Fruit fly (Drosophila melanogaster) whole organism, embryonic: ENCODE data around the gene RpL10.

ENCODE experiments used
- Abd-B ChIP-seq: fragments of 200-800 bp; sonication (Bioruptor generic); optimal IDR thresholded peaks from 2 replicates; lab custom pipeline; 2018; ENCODE audit warnings: missing biosample characterization, mild to moderate bottlenecking, missing genetic modification characterization, moderate library complexity
- Atf3 ChIP-seq: fragments of 200-800 bp; sonication (Bioruptor generic); optimal IDR thresholded peaks from 3 replicates; lab custom pipeline; 2016; ENCODE audit warnings: missing biosample characterization, missing genetic modification characterization
- Atf6 ChIP-seq: fragments of 200-800 bp; sonication (Bioruptor generic); IDR thresholded peaks from 2 replicates; pipeline ENCODE4 v1.3.6; 2022; ENCODE audit warnings: missing biosample characterization, missing genetic modification characterization
- BEAF-32 ChIP-seq: fragments of 200-800 bp; sonication (Bioruptor generic); optimal IDR thresholded peaks from 3 replicates; lab custom pipeline; 2017; ENCODE audit warnings: missing biosample characterization, missing genetic modification characterization, mild to moderate bottlenecking, moderate library complexity, missing genetic modification reagents
- CG10543 ChIP-seq: fragments of 200-800 bp; sonication (Bioruptor generic); optimal IDR thresholded peaks from 3 replicates; lab custom pipeline; 2017; ENCODE audit warnings: missing biosample characterization, mild to moderate bottlenecking, missing genetic modification characterization, moderate library complexity
- CG11504 ChIP-seq: fragments of 200-800 bp; sonication (Bioruptor generic); optimal IDR thresholded peaks from 3 replicates; lab custom pipeline; 2019; ENCODE audit warnings: missing biosample characterization, mild to moderate bottlenecking, missing genetic modification characterization, moderate library complexity
- CG12155 ChIP-seq: fragments of 200-800 bp; sonication (Bioruptor generic); optimal IDR thresholded peaks from 3 replicates; lab custom pipeline; 2016; ENCODE audit warnings: missing biosample characterization, missing genetic modification characterization
- CG13775 ChIP-seq: fragments of 200-800 bp; sonication (Bioruptor generic); optimal IDR thresholded peaks from 3 replicates; lab custom pipeline; 2017; ENCODE audit warnings: missing biosample characterization, mild to moderate bottlenecking, missing genetic modification characterization
- CG14710 ChIP-seq: fragments of 200-800 bp; sonication (Bioruptor generic); optimal IDR thresholded peaks from 3 replicates; lab custom pipeline; 2019; ENCODE audit warnings: missing biosample characterization, mild to moderate bottlenecking, missing genetic modification characterization, moderate library complexity
- CG15269 ChIP-seq: fragments of 200-800 bp; sonication (Bioruptor generic); optimal IDR thresholded peaks from 2 replicates; lab custom pipeline; 2018; ENCODE audit warnings: missing biosample characterization, mild to moderate bottlenecking, missing genetic modification characterization, moderate library complexity
- CG15479 ChIP-seq: fragments of 200-800 bp; sonication (Bioruptor generic); optimal IDR thresholded peaks from 3 replicates; lab custom pipeline; 2019; ENCODE audit warnings: missing biosample characterization, mild to moderate bottlenecking, missing genetic modification characterization, moderate library complexity
- CG1647 ChIP-seq: fragments of 200-800 bp; sonication (Bioruptor generic); optimal IDR thresholded peaks from 3 replicates; lab custom pipeline; 2016; ENCODE audit warnings: missing biosample characterization, missing genetic modification characterization
- CG16863 ChIP-seq: fragments of 200-800 bp; sonication (Bioruptor generic); optimal IDR thresholded peaks from 3 replicates; lab custom pipeline; 2016; ENCODE audit warnings: missing biosample characterization, missing genetic modification characterization
- CG17802 ChIP-seq: fragments of 200-800 bp; sonication (Bioruptor generic); optimal IDR thresholded peaks from 2 replicates; lab custom pipeline; 2018; ENCODE audit warnings: missing biosample characterization, mild to moderate bottlenecking, missing genetic modification characterization, moderate library complexity
- CG2712 ChIP-seq: fragments of 200-800 bp; optimal IDR thresholded peaks from 3 replicates; lab custom pipeline; 2019; ENCODE audit warnings: missing biosample characterization, mild to moderate bottlenecking, missing genetic modification characterization, moderate library complexity
- CG30020 ChIP-seq: fragments of 200-800 bp; optimal IDR thresholded peaks from 2 replicates; lab custom pipeline; 2019; ENCODE audit warnings: missing biosample characterization, mild to moderate bottlenecking, missing genetic modification characterization, moderate library complexity
- CG3163 ChIP-seq: fragments of 200-800 bp; sonication (Bioruptor generic); optimal IDR thresholded peaks from 3 replicates; lab custom pipeline; 2016; ENCODE audit warnings: missing biosample characterization, missing genetic modification characterization
- CG3995 ChIP-seq: fragments of 200-800 bp; sonication (Bioruptor generic); optimal IDR thresholded peaks from 3 replicates; lab custom pipeline; 2016; ENCODE audit warnings: missing biosample characterization, missing genetic modification characterization
- CG4730 ChIP-seq: fragments of 200-800 bp; sonication (Bioruptor generic); IDR thresholded peaks from 2 replicates; pipeline ENCODE4 v1.3.6; 2022; ENCODE audit warnings: missing biosample characterization, missing genetic modification characterization
- CG6654 ChIP-seq: fragments of 200-800 bp; sonication (Bioruptor generic); optimal IDR thresholded peaks from 2 replicates; lab custom pipeline; 2017; ENCODE audit warnings: missing biosample characterization, mild to moderate bottlenecking, missing genetic modification characterization
- CG7987 ChIP-seq: fragments of 200-800 bp; sonication (Bioruptor generic); optimal IDR thresholded peaks from 2 replicates; lab custom pipeline; 2018; ENCODE audit warnings: missing biosample characterization, mild to moderate bottlenecking, missing genetic modification characterization, moderate library complexity
- CG8388 ChIP-seq: fragments of 200-800 bp; sonication (Bioruptor generic); optimal IDR thresholded peaks from 2 replicates; lab custom pipeline; 2019; ENCODE audit warnings: missing biosample characterization, mild to moderate bottlenecking, missing genetic modification characterization, moderate library complexity
- CG8924 ChIP-seq: fragments of 200-800 bp; optimal IDR thresholded peaks from 3 replicates; lab custom pipeline; 2019; ENCODE audit warnings: missing biosample characterization, mild to moderate bottlenecking, missing genetic modification characterization, moderate library complexity
- CG9876 ChIP-seq: fragments of 200-800 bp; sonication (Bioruptor generic); optimal IDR thresholded peaks from 2 replicates; lab custom pipeline; 2016; ENCODE audit warnings: missing biosample characterization, missing genetic modification characterization
- CrebB ChIP-seq: fragments of 200-800 bp; sonication (Bioruptor generic); optimal IDR thresholded peaks from 3 replicates; lab custom pipeline; 2018; ENCODE audit warnings: missing biosample characterization, mild to moderate bottlenecking, missing genetic modification characterization
- D19A ChIP-seq: fragments of 200-800 bp; optimal IDR thresholded peaks from 3 replicates; lab custom pipeline; 2019; ENCODE audit warnings: missing biosample characterization, mild to moderate bottlenecking, missing genetic modification characterization, moderate library complexity
- Ets65A ChIP-seq: fragments of 200-800 bp; sonication (Bioruptor generic); peaks from one replicate; lab custom pipeline; 2016; ENCODE audit warnings: missing biosample characterization, missing genetic modification characterization
- Fer3 ChIP-seq: fragments of 200-800 bp; sonication (Bioruptor generic); optimal IDR thresholded peaks from 2 replicates; lab custom pipeline; 2018; ENCODE audit warnings: missing biosample characterization, mild to moderate bottlenecking, missing genetic modification characterization, moderate library complexity
- HLHmδ ChIP-seq: fragments of 200-800 bp; sonication (Bioruptor generic); optimal IDR thresholded peaks from 2 replicates; lab custom pipeline; 2018; ENCODE audit warnings: missing biosample characterization, mild to moderate bottlenecking, missing genetic modification characterization, moderate library complexity
- HmgD ChIP-seq: fragments of 200-800 bp; sonication (Bioruptor generic); optimal IDR thresholded peaks from 3 replicates; lab custom pipeline; 2016; ENCODE audit warnings: missing biosample characterization, missing genetic modification characterization
- Optix ChIP-seq: fragments of 200-800 bp; sonication (Bioruptor generic); IDR thresholded peaks from 3 replicates; pipeline ENCODE4 v1.3.6; 2022; ENCODE audit warnings: missing biosample characterization, missing genetic modification characterization
- Ptx1 ChIP-seq: fragments of 200-800 bp; sonication (Bioruptor generic); IDR thresholded peaks from 2 replicates; pipeline ENCODE4 v1.3.6; 2022; ENCODE audit warnings: missing biosample characterization, missing genetic modification characterization
- Side ChIP-seq: fragments of 200-800 bp; sonication (Bioruptor generic); optimal IDR thresholded peaks from 2 replicates; lab custom pipeline; 2016; ENCODE audit warnings: missing biosample characterization, missing genetic modification characterization
- Six4 ChIP-seq: fragments of 200-800 bp; sonication (Bioruptor generic); optimal IDR thresholded peaks from 2 replicates; lab custom pipeline; 2016; ENCODE audit warnings: missing biosample characterization, missing genetic modification characterization
- Ssrp ChIP-seq: fragments of 200-800 bp; sonication (Bioruptor generic); optimal IDR thresholded peaks from 2 replicates; lab custom pipeline; 2018; ENCODE audit warnings: missing biosample characterization, mild to moderate bottlenecking, missing genetic modification characterization, moderate library complexity
- Usf ChIP-seq: fragments of 200-800 bp; sonication (Bioruptor generic); optimal IDR thresholded peaks from 2 replicates; lab custom pipeline; 2017; ENCODE audit warnings: missing genotype, missing biosample characterization, missing genetic modification characterization
- ato ChIP-seq: fragments of 200-800 bp; sonication (Bioruptor generic); IDR thresholded peaks from 2 replicates; pipeline ENCODE4 v1.3.6; 2022; ENCODE audit warnings: missing biosample characterization, missing genetic modification characterization; ENCODE audit not compliant: partially characterized antibody
- crc ChIP-seq: fragments of 200-800 bp; sonication (Bioruptor generic); optimal IDR thresholded peaks from 2 replicates; lab custom pipeline; 2016; ENCODE audit warnings: missing biosample characterization, missing genetic modification characterization
- dm ChIP-seq: fragments of 200-800 bp; sonication (Bioruptor generic); optimal IDR thresholded peaks from 3 replicates; lab custom pipeline; 2016; ENCODE audit warnings: missing biosample characterization, missing genetic modification characterization
- eyg ChIP-seq: fragments of 200-800 bp; sonication (Bioruptor generic); optimal IDR thresholded peaks from 3 replicates; lab custom pipeline; 2016; ENCODE audit warnings: missing biosample characterization, missing genetic modification characterization
- hb ChIP-seq: fragments of 200-800 bp; sonication (Bioruptor generic); IDR thresholded peaks from 3 replicates; pipeline ENCODE4 v1.3.6; 2022; ENCODE audit warnings: missing biosample characterization, missing genetic modification characterization; ENCODE audit not compliant: partially characterized antibody
- insv ChIP-seq, 2 experiments: fragments of 200-800 bp; sonication (Bioruptor generic); optimal IDR thresholded peaks; 3 replicates each; lab custom pipeline; 2016 to 2018; ENCODE audit warnings: missing biosample characterization in 2 of 2, missing genetic modification characterization in 2 of 2
- kah ChIP-seq: fragments of 200-800 bp; sonication (Bioruptor generic); optimal IDR thresholded peaks from 2 replicates; lab custom pipeline; 2018; ENCODE audit warnings: missing biosample characterization, mild to moderate bottlenecking, missing genetic modification characterization
- kni ChIP-seq: fragments of 200-800 bp; sonication (Bioruptor generic); optimal IDR thresholded peaks from 3 replicates; lab custom pipeline; 2017; ENCODE audit warnings: mild to moderate bottlenecking, missing biosample characterization, missing genetic modification reagents, missing genetic modification characterization
- pum ChIP-seq: fragments of 200-800 bp; sonication (Bioruptor generic); optimal IDR thresholded peaks from 2 replicates; lab custom pipeline; 2016; ENCODE audit warnings: missing biosample characterization, missing genetic modification characterization
- sc ChIP-seq, 3 experiments: fragments of >200 bp in 2 of 3; fragments of 200-800 bp in 1 of 3; sonication (Bioruptor generic) in 1 of 3; optimal IDR thresholded peaks; 2 replicates in 2 of 3; 3 replicates in 1 of 3; lab custom pipeline; 2017; ENCODE audit warnings: mild to moderate bottlenecking in 1 of 3, missing biosample characterization in 1 of 3, missing genetic modification characterization in 1 of 3, missing genetic modification reagents in 1 of 3
- sens-2 ChIP-seq: fragments of 200-800 bp; sonication (Bioruptor generic); IDR thresholded peaks from 2 replicates; pipeline ENCODE4 v1.3.6; 2022; ENCODE audit warnings: missing biosample characterization, missing genetic modification characterization
- sisA ChIP-seq: fragments of 200-800 bp; sonication (Bioruptor generic); IDR thresholded peaks from 2 replicates; pipeline ENCODE4 v1.3.6; 2022; ENCODE audit warnings: missing biosample characterization, missing genetic modification characterization
- tll ChIP-seq, 2 experiments: fragments of 200-800 bp in 1 of 2; fragments of >200 bp in 1 of 2; sonication (Bioruptor generic) in 1 of 2; optimal IDR thresholded peaks; 2 replicates each; lab custom pipeline; 2017 to 2019; ENCODE audit warnings: missing biosample characterization in 2 of 2, missing genetic modification characterization in 2 of 2, mild to moderate bottlenecking in 1 of 2, moderate library complexity in 1 of 2
- trem ChIP-seq: fragments of 200-800 bp; optimal IDR thresholded peaks from 3 replicates; lab custom pipeline; 2019; ENCODE audit warnings: missing biosample characterization, mild to moderate bottlenecking, missing genetic modification characterization, moderate library complexity
- vnd ChIP-seq: fragments of 200-800 bp; sonication (Bioruptor generic); IDR thresholded peaks from 3 replicates; pipeline ENCODE4 v1.3.6; 2022; ENCODE audit warnings: missing biosample characterization, missing genetic modification characterization; ENCODE audit not compliant: partially characterized antibody

RpL10 gene

DNA sequence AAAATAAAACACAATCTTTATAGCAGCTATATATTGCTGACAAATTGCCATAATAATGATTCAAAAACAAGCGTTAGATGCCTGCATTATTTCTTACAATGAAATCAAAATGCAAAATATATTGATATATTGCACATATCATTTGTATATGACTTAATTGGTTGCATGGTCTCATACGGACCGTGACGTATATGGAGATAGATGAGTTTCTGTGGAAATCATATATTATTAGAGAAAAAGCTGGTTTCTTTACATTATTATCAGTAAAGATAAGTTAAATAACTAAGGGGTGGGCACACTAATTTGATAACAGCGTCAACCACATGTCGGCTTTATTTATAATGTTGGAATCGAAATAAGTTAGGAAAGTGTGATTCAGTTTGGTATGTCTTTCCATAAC is 30.5 kb upstream of the RpL10 start, which contains the start of gene CG33217 (continued):
- TF ChIP-seq sens-2 (no peak), Ets65A (no peak), CG17802 (tag; lab: Kevin White, UChicago) (peak; percentile 99), pum (GFP tag; lab: Kevin White, UChicago) (no peak), Optix (GFP tag; lab: Robert Waterston, UW) (no peak), CG15269 (tag; lab: Kevin White, UChicago) (no peak), Side (GFP tag; lab: Kevin White, UChicago) (no peak), CG30020 (tag; lab: Kevin White, UChicago) (peak; percentile 99), CG14710 (tag; lab: Kevin White, UChicago) (peak; percentile 76), hb (no peak), CG7987 (no peak), tll (GFP tag; optimal IDR thresholded peaks at IDR 0.05; lab: Kevin White, UChicago) (no peak), CG2712 (tag; lab: Kevin White, UChicago) (peak; percentile 21), kni (GFP tag; lab: Kevin White, UChicago) (no peak), trem (tag; lab: Kevin White, UChicago) (peak; percentile 30), Abd-B (GFP tag; lab: Kevin White, UChicago) (no peak), Six4 (GFP tag; lab: Kevin White, UChicago) (no peak), Fer3 (tag; lab: Kevin White, UChicago) (no peak), CG10543 (GFP tag; lab: Kevin White, UChicago) (no peak), HmgD (GFP tag; lab: Kevin White, UChicago) (no peak), CG9876 (no peak), Ssrp (tag; lab: Kevin White, UChicago) (no peak), BEAF-32 (GFP tag; lab: Kevin White, UChicago) (peak; percentile 33), CG3163 (GFP tag; lab: Kevin White, UChicago) (no peak), insv (GFP tag; optimal IDR thresholded peaks at IDR 0.05; lab: Kevin White, UChicago) (no peak), CG11504 (no peak), CG6654 (no peak), CG12155 (GFP tag; lab: Kevin White, UChicago) (no peak), CG13775 (GFP tag; lab: Kevin White, UChicago) (no peak), CrebB (tag; lab: Kevin White, UChicago) (no peak), sc (optimal IDR thresholded peaks at IDR 0.05; lab: Kevin White, UChicago) (no peak), sc (GFP tag; optimal IDR thresholded peaks at IDR 0.05; lab: Kevin White, UChicago) (peak; percentile 3), Usf (no peak), CG8924 (tag; lab: Kevin White, UChicago) (no peak), D19A (tag; lab: Kevin White, UChicago) (no peak), kah (GFP tag; lab: Kevin White, UChicago) (peak; percentile 49), HLHmδ (no peak), CG3995 (peak; percentile 8), CG4730 (GFP tag; lab: Robert Waterston, UW) (no peak), ato (GFP tag; lab: Robert Waterston, UW) (no peak), eyg (GFP tag; lab: Kevin White, UChicago) (no peak), CG15479 (GFP tag; lab: Kevin White, UChicago) (no peak), vnd (GFP tag; lab: Robert Waterston, UW) (no peak), crc (no peak), CG1647 (GFP tag; lab: Kevin White, UChicago) (no peak), CG16863 (GFP tag; lab: Kevin White, UChicago) (no peak), CG8388 (no peak), dm (GFP tag; lab: Kevin White, UChicago) (peak; percentile 31), Atf6 (GFP tag; lab: Robert Waterston, UW) (no peak), sisA (GFP tag; lab: Robert Waterston, UW) (no peak), Atf3 (GFP tag; lab: Kevin White, UChicago) (no peak), Ptx1 (GFP tag; lab: Robert Waterston, UW) (no peak)
